Worm (Caenorhabditis elegans): ENCODE results near the gene dct-5.

The dct-5 gene

ce11 chrII:5459534-5459933 lies 22.8 kb upstream of the dct-5 start:
- TF ChIP-seq elt-2 (tag; optimal IDR thresholded peaks at IDR 0.05) (peak; percentile 42), npax-4 (tag; optimal IDR thresholded peaks at IDR 0.05) (no peak), ets-4 (tag; optimal IDR thresholded peaks at IDR 0.05) (no peak)

DNA sequence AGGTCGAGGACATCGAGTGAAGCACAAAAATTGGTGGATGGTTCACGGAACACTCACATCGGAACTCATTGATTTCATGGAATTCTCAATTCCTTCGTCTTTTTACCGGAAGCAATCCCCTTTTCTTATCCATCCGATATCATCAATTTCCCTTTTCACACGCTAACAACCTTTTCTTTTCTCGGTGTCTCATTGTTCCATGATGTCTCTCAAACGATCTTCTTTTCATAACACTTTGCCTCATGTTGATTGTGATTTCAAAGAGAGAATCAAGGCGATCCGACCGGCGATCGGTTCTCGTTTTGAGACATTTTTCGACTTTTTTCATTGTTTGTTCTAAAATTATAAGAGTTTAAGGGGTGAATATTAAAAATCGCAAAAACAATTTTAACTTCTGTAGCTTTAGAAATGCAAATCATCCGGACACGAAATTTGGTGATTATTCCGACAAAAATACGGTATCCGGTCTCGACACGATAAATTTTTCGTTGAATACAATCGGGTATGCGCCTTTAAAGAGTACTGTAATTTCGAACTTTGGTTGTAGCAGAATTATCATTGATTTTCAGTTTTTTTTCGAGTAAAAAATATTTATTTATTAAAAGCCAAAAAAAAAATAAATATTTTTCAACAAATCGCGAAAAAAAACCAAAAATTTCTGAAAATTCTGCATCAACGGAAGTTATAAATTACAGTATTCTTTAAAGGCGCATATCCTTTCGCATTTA lies 22.1 kb upstream of the dct-5 start:
- TF ChIP-seq ceh-48 (tag; optimal IDR thresholded peaks at IDR 0.05) (no peak), sox-4 (tag; optimal IDR thresholded peaks at IDR 0.05) (no peak)

- TF ChIP-seq ttx-3 (tag; optimal IDR thresholded peaks at IDR 0.05) (no peak), ceh-31 (tag; optimal IDR thresholded peaks at IDR 0.05) (no peak), tbx-7 (tag; optimal IDR thresholded peaks at IDR 0.05) (no peak), pha-2 (tag; optimal IDR thresholded peaks at IDR 0.05) (no peak), ets-4 (tag; optimal IDR thresholded peaks at IDR 0.05) (no peak), sdc-2 (tag; optimal IDR thresholded peaks at IDR 0.05) (no peak), fkh-10 (GFP tag; optimal IDR thresholded peaks at IDR 0.05) (no peak), nfya-1 (tag; optimal IDR thresholded peaks at IDR 0.05) (no peak), madf-2 (tag; optimal IDR thresholded peaks at IDR 0.05) (no peak), nhr-232 (tag; optimal IDR thresholded peaks at IDR 0.05) (no peak), unc-3 (GFP tag; conservative IDR thresholded peaks at IDR 0.05) (no peak), unc-3 (tag; optimal IDR thresholded peaks at IDR 0.05) (no peak), hlh-6 (tag; optimal IDR thresholded peaks at IDR 0.05) (no peak), sox-4 (tag; optimal IDR thresholded peaks at IDR 0.05) (no peak), C38D4.7 (GFP tag; optimal IDR thresholded peaks at IDR 0.05) (no peak), dmd-4 (tag; optimal IDR thresholded peaks at IDR 0.05; ENCODE audit: borderline replicate concordance) (no peak), mec-3 (tag; optimal IDR thresholded peaks at IDR 0.05; ENCODE audit: borderline replicate concordance) (no peak)
Measured at ce11 chrII:5455650-5456355, 19.1 kb upstream of the dct-5 start, which contains the start of gene daz-1. TSS of gene daz-1 (plus strand) at chrII:5456305.

ce11 chrII:5453547-5453946 lies 16.8 kb upstream of the dct-5 start, which contains the start of gene dhs-5:
TSS of gene dhs-5 (plus strand) at chrII:5453847.
- TF ChIP-seq sox-2 (GFP tag; IDR thresholded peaks at IDR 0.05), result no peak
- no peak for TF ChIP-seq che-1 (tag; optimal IDR thresholded peaks at IDR 0.05)

- TF ChIP-seq C38D4.7 (GFP tag; optimal IDR thresholded peaks at IDR 0.05), result no peak
- no peak for TF ChIP-seq sox-4 (tag; optimal IDR thresholded peaks at IDR 0.05)
Measured at ce11 chrII:5451278-5451677, 14.5 kb upstream of the dct-5 start.

DNA sequence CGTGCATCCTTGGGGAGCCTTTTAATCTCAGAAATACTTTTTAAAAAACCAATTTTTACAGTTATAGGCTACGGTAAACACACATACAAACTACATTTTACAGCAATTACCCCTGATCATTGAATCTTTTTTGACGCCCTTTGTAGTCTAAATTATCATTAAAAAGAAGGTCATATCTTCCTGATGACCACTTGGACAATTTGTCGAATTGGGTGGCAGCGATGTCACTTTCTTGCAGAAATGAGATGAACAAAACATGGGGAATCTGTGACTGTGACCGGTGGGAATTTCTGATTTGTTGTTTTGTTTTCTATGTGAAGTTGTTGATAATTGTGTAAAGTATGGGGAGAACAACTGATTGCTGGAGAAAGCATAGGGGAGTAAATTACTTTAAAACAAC lies 12.9 kb upstream of the dct-5 start:
- TF ChIP-seq rnt-1 (tag; optimal IDR thresholded peaks at IDR 0.05), result no peak
- no peak for TF ChIP-seq C38D4.7 (GFP tag; optimal IDR thresholded peaks at IDR 0.05)
- TF ChIP-seq tbx-2 (tag; optimal IDR thresholded peaks at IDR 0.05), result no peak
- TF ChIP-seq ceh-30 (tag; optimal IDR thresholded peaks at IDR 0.05), result no peak
- no peak for TF ChIP-seq ceh-2 (tag; optimal IDR thresholded peaks at IDR 0.05)
- no peak for TF ChIP-seq ets-4 (tag; optimal IDR thresholded peaks at IDR 0.05)
- TF ChIP-seq pha-2 (tag; optimal IDR thresholded peaks at IDR 0.05), result no peak
- no peak for TF ChIP-seq nfya-1 (tag; optimal IDR thresholded peaks at IDR 0.05)
- TF ChIP-seq unc-3 (GFP tag; conservative IDR thresholded peaks at IDR 0.05), result no peak
- no peak for TF ChIP-seq unc-3 (tag; optimal IDR thresholded peaks at IDR 0.05)

DNA sequence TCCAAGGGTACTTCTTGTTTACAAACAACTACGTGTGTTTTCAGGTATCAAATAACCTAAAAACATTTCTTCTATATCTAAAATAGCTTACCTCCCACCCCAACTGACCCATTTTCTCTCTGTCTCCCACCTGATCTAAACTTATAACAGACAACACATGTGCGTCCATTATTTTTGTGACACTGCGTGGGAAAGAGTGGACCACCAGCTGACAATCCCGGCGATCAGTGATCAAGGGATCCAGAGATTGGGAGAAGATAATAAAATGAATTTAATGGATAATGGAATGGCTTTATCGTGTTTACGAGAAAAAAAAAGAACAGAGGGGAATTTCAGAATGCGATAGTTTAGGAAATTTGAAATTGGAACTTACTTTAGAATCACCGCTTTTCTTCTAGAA lies 12.5 kb upstream of the dct-5 start:
- TF ChIP-seq ceh-18 (tag; optimal IDR thresholded peaks at IDR 0.05) (peak; percentile 23), pha-2 (tag; optimal IDR thresholded peaks at IDR 0.05) (no peak), unc-55 (GFP tag; optimal IDR thresholded peaks at IDR 0.05) (peak; percentile 77)

Measured in whole organism, late embryonic.